ENCODE assay signal across 1 fruit fly cellular context in genomic region chr3R:13469246-13469645, dm6.
A peak's percentile ranks its signal among the peaks of the same experiment; 100 is the strongest.
TF ChIP-seq lines count a peak whose summit lies in the region.

No protein-coding gene starts in this region.

TF ChIP-seq in whole organism, embryonic, 481 proteins besides CTCF, POLR2A, EP300 and RAD21 (continued from another document):
- peak; percentile 46; the same call in 1 of the 2 replicates for TF ChIP-seq CG4404 (GFP tag; IDR thresholded peaks at IDR 0.05; lab: Robert Waterston, UW)
- 0 out of 3 replicates have a peak, but pooled peaks have one; percentile 22 for TF ChIP-seq tgo (GFP tag; IDR thresholded peaks at IDR 0.05; lab: Robert Waterston, UW)
- peak; percentile 79 for TF ChIP-seq Xrp1 (GFP tag; IDR thresholded peaks at IDR 0.05; lab: Robert Waterston, UW)
- TF ChIP-seq CG6689 (GFP tag; IDR thresholded peaks at IDR 0.05; lab: Robert Waterston, UW) = peak; percentile 49
- peak; percentile 19 for TF ChIP-seq twi (tag; optimal IDR thresholded peaks at IDR 0.05; lab: Kevin White, UChicago)
- no peak for TF ChIP-seq phol (tag; optimal IDR thresholded peaks at IDR 0.05; lab: Kevin White, UChicago)
- peak; percentile 40 for TF ChIP-seq Sox102F (GFP tag; optimal IDR thresholded peaks at IDR 0.05; lab: Kevin White, UChicago)
- TF ChIP-seq CG8388 (GFP tag; optimal IDR thresholded peaks at IDR 0.05; lab: Kevin White, UChicago) = peak; percentile 15
- peak; percentile 32 for TF ChIP-seq pnt (GFP tag; optimal IDR thresholded peaks at IDR 0.05; lab: Kevin White, UChicago)
- TF ChIP-seq CG33557 (GFP tag; optimal IDR thresholded peaks at IDR 0.05; lab: Kevin White, UChicago) = peak; percentile 11
- TF ChIP-seq CG10959 (GFP tag; IDR thresholded peaks at IDR 0.05; lab: Robert Waterston, UW) = 0 out of 2 replicates have a peak, but pooled peaks have one; percentile 19
- peak; percentile 48 for TF ChIP-seq CG7839 (tag; optimal IDR thresholded peaks at IDR 0.05; lab: Kevin White, UChicago)
- TF ChIP-seq CG30403 (GFP tag; optimal IDR thresholded peaks at IDR 0.05; lab: Kevin White, UChicago) = peak; percentile 47
- TF ChIP-seq stwl (tag; optimal IDR thresholded peaks at IDR 0.05; lab: Kevin White, UChicago) = peak; percentile 2
- TF ChIP-seq CG4730 (GFP tag; IDR thresholded peaks at IDR 0.05; lab: Robert Waterston, UW) = no peak
- TF ChIP-seq CG10366 (GFP tag; IDR thresholded peaks at IDR 0.05; lab: Robert Waterston, UW) = peak; percentile 12; the same call in 1 of the 2 replicates
- TF ChIP-seq sens (GFP tag; lab: Kevin White, UChicago) = peak; percentile 93
- TF ChIP-seq PHDP (tag; optimal IDR thresholded peaks at IDR 0.05; lab: Kevin White, UChicago) = peak; percentile 24
- no peak for TF ChIP-seq GATAe (GFP tag; conservative IDR thresholded peaks at IDR 0.05; lab: Robert Waterston, UW)
- peak; percentile 4 for TF ChIP-seq CG12155 (GFP tag; optimal IDR thresholded peaks at IDR 0.05; lab: Kevin White, UChicago)
- TF ChIP-seq CG2120 (GFP tag; optimal IDR thresholded peaks at IDR 0.05; lab: Kevin White, UChicago) = peak; percentile 8
- peak; percentile 3 for TF ChIP-seq CG2875 (GFP tag; optimal IDR thresholded peaks at IDR 0.05; lab: Kevin White, UChicago)
- TF ChIP-seq Pdp1 (GFP tag; optimal IDR thresholded peaks at IDR 0.05; lab: Kevin White, UChicago) = peak in 1 of 2 experiments; percentile 42
- TF ChIP-seq CG8924 (tag; optimal IDR thresholded peaks at IDR 0.05; lab: Kevin White, UChicago) = peak; percentile 44
- TF ChIP-seq sqz (GFP tag; optimal IDR thresholded peaks at IDR 0.05; lab: Kevin White, UChicago) = no peak
- TF ChIP-seq Gug (GFP tag; IDR thresholded peaks at IDR 0.05; lab: Robert Waterston, UW) = peak; percentile 13; the same call in 1 of the 4 replicates
- peak; percentile 83 for TF ChIP-seq Med (GFP tag; lab: Kevin White, UChicago)
- TF ChIP-seq prd (optimal IDR thresholded peaks at IDR 0.05; lab: Kevin White, UChicago) = no peak
- TF ChIP-seq prd (GFP tag; IDR thresholded peaks at IDR 0.05; lab: Robert Waterston, UW) = peak; percentile 86; the same call in 2 of the 3 replicates
- 0 out of 2 replicates have a peak, but pooled peaks have one; percentile 22 for TF ChIP-seq CG14441 (GFP tag; IDR thresholded peaks at IDR 0.05; lab: Robert Waterston, UW)
- TF ChIP-seq Gsc (GFP tag; IDR thresholded peaks at IDR 0.05; lab: Robert Waterston, UW) = 0 out of 2 replicates have a peak, but pooled peaks have one; percentile 11
- TF ChIP-seq CG8765 (GFP tag; IDR thresholded peaks at IDR 0.05; lab: Robert Waterston, UW) = no peak; the same call in 1 of the 2 replicates
- TF ChIP-seq CG34422 (GFP tag; IDR thresholded peaks at IDR 0.05; lab: Robert Waterston, UW) = peak; percentile 36; the same call in 1 of the 3 replicates
- TF ChIP-seq slp2 (GFP tag; optimal IDR thresholded peaks at IDR 0.05; lab: Kevin White, UChicago) = peak; percentile 11
- TF ChIP-seq HLH3B (GFP tag; IDR thresholded peaks at IDR 0.05; lab: Robert Waterston, UW) = no peak
- peak; percentile 52 for TF ChIP-seq unpg (GFP tag; optimal IDR thresholded peaks at IDR 0.05; lab: Kevin White, UChicago)
- TF ChIP-seq D (optimal IDR thresholded peaks at IDR 0.05; lab: Kevin White, UChicago) = no peak
- TF ChIP-seq D (GFP tag; optimal IDR thresholded peaks at IDR 0.05; lab: Kevin White, UChicago) = peak; percentile 44
- no peak for TF ChIP-seq CG34224 (GFP tag; IDR thresholded peaks at IDR 0.05; lab: Robert Waterston, UW; ENCODE audit: partially characterized antibody)
- TF ChIP-seq bsh (GFP tag; optimal IDR thresholded peaks at IDR 0.05; lab: Kevin White, UChicago) = peak in 1 of 2 experiments; percentile 59
- TF ChIP-seq dpn (GFP tag; optimal IDR thresholded peaks at IDR 0.05; lab: Kevin White, UChicago) = peak; percentile 7 to 22
- TF ChIP-seq gfzf (GFP tag; optimal IDR thresholded peaks at IDR 0.05; lab: Kevin White, UChicago) = no peak
- TF ChIP-seq sim (GFP tag; IDR thresholded peaks at IDR 0.05; lab: Robert Waterston, UW) = peak; percentile 54; the same call in 1 of the 2 replicates
- peak; percentile 64 for TF ChIP-seq ara (GFP tag; IDR thresholded peaks at IDR 0.05; lab: Robert Waterston, UW)
- no peak for TF ChIP-seq Nf-YC (tag; optimal IDR thresholded peaks at IDR 0.05; lab: Kevin White, UChicago)
- peak; percentile 34; the same call in 2 of the 3 replicates for TF ChIP-seq croc (GFP tag; conservative IDR thresholded peaks at IDR 0.05; lab: Robert Waterston, UW)
- TF ChIP-seq E2f1 (GFP tag; IDR thresholded peaks at IDR 0.05; lab: Robert Waterston, UW) = peak; percentile 19; the same call in 1 of the 2 replicates
- peak; percentile 22 for TF ChIP-seq CG8944 (GFP tag; optimal IDR thresholded peaks at IDR 0.05; lab: Kevin White, UChicago)
- peak; percentile 11 for TF ChIP-seq ATbp (GFP tag; optimal IDR thresholded peaks at IDR 0.05; lab: Kevin White, UChicago)
- no peak for TF ChIP-seq YL-1 (GFP tag; optimal IDR thresholded peaks at IDR 0.05; lab: Kevin White, UChicago)
- TF ChIP-seq Ptx1 (GFP tag; IDR thresholded peaks at IDR 0.05; lab: Robert Waterston, UW) = peak; percentile 47; the same call in 1 of the 2 replicates
- peak; percentile 72 for TF ChIP-seq CG2712 (tag; optimal IDR thresholded peaks at IDR 0.05; lab: Kevin White, UChicago)
TF ChIP-seq in whole organism, embryonic: peak in this region for 103.
